Worm (Caenorhabditis elegans) whole organism, L3 larva: Measurements from ENCODE around the gene spon-1.

ENCODE experiments used
- R02D3.7 ChIP-seq: fragments of 150-350 bp; optimal IDR thresholded peaks from 2 replicates; lab custom pipeline; 2014; ENCODE audit warnings: missing biosample characterization, missing genetic modification characterization
- ZK546.5 ChIP-seq: sonication (generic microtip); optimal IDR thresholded peaks from 2 replicates; lab custom pipeline; 2017; ENCODE audit warnings: missing biosample characterization, missing genetic modification characterization
- aly-2 ChIP-seq: fragments of 150-350 bp; optimal IDR thresholded peaks from 2 replicates; lab custom pipeline; 2014; ENCODE audit warnings: missing biosample characterization, missing genetic modification characterization
- ama-1 ChIP-seq: fragments of 150-350 bp; optimal IDR thresholded peaks from 2 replicates; lab custom pipeline; 2018
- ceh-16 ChIP-seq: sonication (generic microtip); optimal IDR thresholded peaks from 2 replicates; lab custom pipeline; 2017; ENCODE audit warnings: missing biosample characterization, missing genetic modification characterization
- ceh-28 ChIP-seq: fragments of 150-350 bp; optimal IDR thresholded peaks from 2 replicates; lab custom pipeline; 2014; ENCODE audit warnings: missing biosample characterization, missing genetic modification reagents, missing genetic modification characterization
- ceh-82 ChIP-seq: fragments of 150-350 bp; optimal IDR thresholded peaks from 2 replicates; lab custom pipeline; 2014; ENCODE audit warnings: missing biosample characterization, missing genetic modification characterization
- ceh-9 ChIP-seq: sonication (generic microtip); optimal IDR thresholded peaks from 2 replicates; lab custom pipeline; 2018; ENCODE audit warnings: missing biosample characterization, missing genetic modification characterization
- daf-12 ChIP-seq: fragments of 150-350 bp; optimal IDR thresholded peaks from 2 replicates; lab custom pipeline; 2014; ENCODE audit warnings: missing biosample characterization, missing genetic modification reagents, missing genetic modification characterization
- egl-27 ChIP-seq: sonication (generic microtip); optimal IDR thresholded peaks from 4 replicates; lab custom pipeline; 2017; ENCODE audit warnings: missing biosample characterization, missing genetic modification reagents, missing genetic modification characterization
- egl-5 ChIP-seq: fragments of 150-350 bp; optimal IDR thresholded peaks from 2 replicates; lab custom pipeline; 2017; ENCODE audit warnings: missing biosample characterization, missing genetic modification reagents, missing genetic modification characterization, inconsistent platforms
- elt-1 ChIP-seq: fragments of 150-350 bp; optimal IDR thresholded peaks from 2 replicates; lab custom pipeline; 2014; ENCODE audit warnings: missing biosample characterization, missing genetic modification characterization
- elt-2 ChIP-seq: sonication (generic microtip); optimal IDR thresholded peaks from 2 replicates; lab custom pipeline; 2016; ENCODE audit warnings: missing genetic modification reagents, mild to moderate bottlenecking, missing genetic modification characterization, missing compliant biosample characterization
- elt-3 ChIP-seq, 3 experiments: fragments of 150-350 bp in 1 of 3; sonication (generic microtip) in 2 of 3; optimal IDR thresholded peaks; 2 replicates in 2 of 3; 4 replicates in 1 of 3; lab custom pipeline; 2014 to 2017; ENCODE audit warnings: missing biosample characterization in 3 of 3, missing genetic modification characterization in 3 of 3
- eor-1 ChIP-seq, 2 experiments: fragments of 150-350 bp; optimal IDR thresholded peaks; 2 replicates each; lab custom pipeline; 2014 to 2018; ENCODE audit warnings: missing biosample characterization in 2 of 2, missing genetic modification characterization in 2 of 2
- fkh-10 ChIP-seq: sonication (generic microtip); optimal IDR thresholded peaks from 2 replicates; lab custom pipeline; 2017; ENCODE audit warnings: missing biosample characterization, missing genetic modification reagents, missing genetic modification characterization
- fkh-2 ChIP-seq: fragments of 150-350 bp; optimal IDR thresholded peaks from 2 replicates; lab custom pipeline; 2014; ENCODE audit warnings: missing biosample characterization, missing genetic modification reagents, missing genetic modification characterization
- fos-1 ChIP-seq: fragments of 150-350 bp; optimal IDR thresholded peaks from 2 replicates; lab custom pipeline; 2014; ENCODE audit warnings: missing biosample characterization, missing genetic modification characterization
- hmg-11 ChIP-seq: sonication (generic microtip); optimal IDR thresholded peaks from 2 replicates; lab custom pipeline; 2016; ENCODE audit warnings: missing genetic modification characterization, missing compliant biosample characterization
- jun-1 ChIP-seq: fragments of 150-350 bp; optimal IDR thresholded peaks from 2 replicates; lab custom pipeline; 2014; ENCODE audit warnings: missing biosample characterization, missing genetic modification reagents, missing genetic modification characterization
- lin-15B ChIP-seq: fragments of 150-350 bp; optimal IDR thresholded peaks from 2 replicates; lab custom pipeline; 2014; ENCODE audit warnings: missing biosample characterization, missing genetic modification characterization
- lin-39 ChIP-seq: fragments of 150-350 bp; optimal IDR thresholded peaks from 2 replicates; lab custom pipeline; 2018; ENCODE audit warnings: missing biosample characterization, missing genetic modification reagents, missing genetic modification characterization
- lsy-12 ChIP-seq: sonication (generic microtip); optimal IDR thresholded peaks from 2 replicates; lab custom pipeline; 2016; ENCODE audit warnings: mild to moderate bottlenecking, missing genetic modification characterization, missing compliant biosample characterization
- mdl-1 ChIP-seq: fragments of 150-350 bp; optimal IDR thresholded peaks from 2 replicates; lab custom pipeline; 2014; ENCODE audit warnings: missing biosample characterization, missing genetic modification characterization
- mml-1 ChIP-seq: fragments of 150-350 bp; sonication (generic microtip); optimal IDR thresholded peaks from 3 replicates; lab custom pipeline; 2014; ENCODE audit warnings: missing biosample characterization, missing genetic modification characterization
- nfya-1 ChIP-seq: sonication (generic microtip); optimal IDR thresholded peaks from 2 replicates; lab custom pipeline; 2017; ENCODE audit warnings: missing genetic modification characterization, mild to moderate bottlenecking, missing compliant biosample characterization, antibody characterized with exemption, moderate library complexity; ENCODE audit not compliant: insufficient read depth
- nhr-11 ChIP-seq: fragments of 150-350 bp; optimal IDR thresholded peaks from 2 replicates; lab custom pipeline; 2014; ENCODE audit warnings: missing biosample characterization, missing genetic modification characterization
- nhr-23 ChIP-seq: fragments of 150-350 bp; optimal IDR thresholded peaks from 2 replicates; lab custom pipeline; 2014; ENCODE audit warnings: missing biosample characterization, missing genetic modification reagents, missing genetic modification characterization
- nhr-237 ChIP-seq: fragments of 150-350 bp; optimal IDR thresholded peaks from 2 replicates; lab custom pipeline; 2014; ENCODE audit warnings: missing biosample characterization, missing genetic modification characterization
- nhr-25 ChIP-seq: sonication (generic microtip); optimal IDR thresholded peaks from 2 replicates; lab custom pipeline; 2017; ENCODE audit warnings: missing biosample characterization, missing genetic modification characterization
- nhr-28 ChIP-seq: fragments of 150-350 bp; optimal IDR thresholded peaks from 2 replicates; lab custom pipeline; 2014; ENCODE audit warnings: missing biosample characterization, missing genetic modification characterization
- nhr-43 ChIP-seq: sonication (generic microtip); optimal IDR thresholded peaks from 2 replicates; lab custom pipeline; 2016; ENCODE audit warnings: mild to moderate bottlenecking, missing genetic modification characterization, missing compliant biosample characterization; ENCODE audit not compliant: poor library complexity, severe bottlenecking
- nhr-76 ChIP-seq: fragments of 150-350 bp; sonication (generic microtip); optimal IDR thresholded peaks from 5 replicates; lab custom pipeline; 2014; ENCODE audit warnings: missing biosample characterization, missing genetic modification characterization
- nhr-77 ChIP-seq: fragments of 150-350 bp; optimal IDR thresholded peaks from 2 replicates; lab custom pipeline; 2014; ENCODE audit warnings: missing biosample characterization, missing genetic modification characterization
- pha-4 ChIP-seq: fragments of 150-350 bp; optimal IDR thresholded peaks from 2 replicates; lab custom pipeline; 2014; ENCODE audit warnings: missing biosample characterization, missing genetic modification reagents, missing genetic modification characterization
- pqm-1 ChIP-seq: fragments of 150-350 bp; optimal IDR thresholded peaks from 2 replicates; lab custom pipeline; 2017; ENCODE audit warnings: missing biosample characterization, missing genetic modification characterization, inconsistent platforms
- sea-2 ChIP-seq: fragments of 150-350 bp; sonication (generic microtip); optimal IDR thresholded peaks from 4 replicates; lab custom pipeline; 2014; ENCODE audit warnings: missing biosample characterization, missing genetic modification reagents, missing genetic modification characterization
- snpc-4 ChIP-seq: fragments of 150-350 bp; optimal IDR thresholded peaks from 2 replicates; lab custom pipeline; 2014; ENCODE audit warnings: missing biosample characterization, missing genetic modification characterization
- unc-39 ChIP-seq: sonication (generic microtip); optimal IDR thresholded peaks from 4 replicates; lab custom pipeline; 2017; ENCODE audit warnings: missing biosample characterization, missing genetic modification characterization
- zag-1 ChIP-seq: fragments of 150-350 bp; optimal IDR thresholded peaks from 2 replicates; lab custom pipeline; 2014; ENCODE audit warnings: missing biosample characterization, missing genetic modification characterization
- ztf-11 ChIP-seq: fragments of 150-350 bp; optimal IDR thresholded peaks from 2 replicates; lab custom pipeline; 2014; ENCODE audit warnings: missing biosample characterization, missing genetic modification characterization
- ztf-4 ChIP-seq: fragments of 150-350 bp; optimal IDR thresholded peaks from 2 replicates; lab custom pipeline; 2014; ENCODE audit warnings: missing biosample characterization, missing genetic modification characterization

spon-1 gene

ce11 chrII:7116350-7116749 is at the start of gene spon-1:
Gene spon-1, plus strand, starts transcription at chrII:7116557.
- TF ChIP-seq sea-2 (GFP tag; lab: Kevin White, UChicago), result no peak
- TF ChIP-seq elt-2, result no peak
- no peak for TF ChIP-seq fos-1 (tag; lab: Kevin White, UChicago)
- no peak for TF ChIP-seq R02D3.7 (tag; lab: Kevin White, UChicago)

DNA sequence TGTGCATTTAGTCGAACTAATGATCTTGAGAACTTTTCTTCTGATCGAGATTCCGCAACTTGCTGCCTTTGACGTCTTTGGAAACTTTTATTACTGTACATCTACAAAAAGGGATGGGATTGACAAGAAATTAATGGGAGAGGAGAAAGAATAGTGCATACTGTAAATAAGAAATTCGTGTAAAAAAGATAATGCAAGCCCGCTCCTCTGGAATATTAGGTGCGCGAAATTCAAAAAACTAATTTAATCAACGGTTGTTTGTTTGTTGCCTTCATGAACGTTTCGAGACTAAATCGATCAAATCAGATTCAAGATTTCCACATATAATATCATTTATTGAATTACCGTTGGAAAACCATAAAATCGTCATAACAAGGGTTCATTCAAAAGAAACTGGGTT is 46.5 kb upstream of the spon-1 start, which contains the start of gene him-14:
him-14 (minus strand) TSS at position 101 of the 400 bp plus-strand sequence.
- TF ChIP-seq elt-3 (tag; optimal IDR thresholded peaks at IDR 0.05; lab: Kevin White, UChicago) (no peak), ceh-28 (no peak), fkh-2 (no peak), fkh-10 (no peak)

- no peak for TF ChIP-seq nhr-77 (tag; lab: Kevin White, UChicago)
- TF ChIP-seq ceh-82 (tag; lab: Kevin White, UChicago), result no peak
- TF ChIP-seq mml-1 (tag; lab: Kevin White, UChicago), result no peak
- no peak for TF ChIP-seq unc-39 (tag; lab: Kevin White, UChicago)
- no peak for TF ChIP-seq eor-1 (tag; optimal IDR thresholded peaks at IDR 0.05; lab: Kevin White, UChicago)
- TF ChIP-seq nhr-28 (tag; lab: Kevin White, UChicago), result no peak
- no peak for TF ChIP-seq ztf-4
- no peak for TF ChIP-seq nhr-25 (tag; lab: Kevin White, UChicago)
- no peak for TF ChIP-seq zag-1 (tag; lab: Kevin White, UChicago)
- no peak for TF ChIP-seq fkh-10
- TF ChIP-seq nhr-23 (tag; lab: Kevin White, UChicago), result no peak
- no peak for TF ChIP-seq ceh-16
- no peak for TF ChIP-seq fos-1 (tag; lab: Kevin White, UChicago)
- TF ChIP-seq egl-27 (tag; lab: Kevin White, UChicago), result no peak
- TF ChIP-seq pha-4, result no peak
- no peak for TF ChIP-seq ztf-11 (tag; lab: Kevin White, UChicago)
- TF ChIP-seq sea-2 (GFP tag; lab: Kevin White, UChicago), result no peak
Measured at ce11 chrII:7070434-7070833, 45.9 kb upstream of the spon-1 start.

DNA sequence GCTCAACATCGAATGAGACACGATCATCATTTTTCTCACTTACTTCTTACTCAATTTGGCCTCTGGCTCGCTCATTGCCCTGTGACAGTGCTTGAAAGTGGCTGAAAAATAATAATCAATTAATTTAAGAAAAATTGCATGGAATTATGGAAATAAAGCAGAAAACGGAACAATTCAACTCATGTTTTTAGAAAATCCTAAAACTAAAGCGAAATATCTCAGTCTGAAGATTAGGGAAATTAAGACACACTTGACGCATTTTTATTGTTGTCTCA is 44.1 kb upstream of the spon-1 start, which contains the start of gene kars-1:
kars-1 (minus strand) TSS at position 101 of the 275 bp plus-strand sequence.
- TF ChIP-seq nhr-23 (tag; lab: Kevin White, UChicago), result no peak
- TF ChIP-seq hmg-11 (tag; lab: Kevin White, UChicago), result no peak
- TF ChIP-seq, all 47 proteins: peak for 0

DNA sequence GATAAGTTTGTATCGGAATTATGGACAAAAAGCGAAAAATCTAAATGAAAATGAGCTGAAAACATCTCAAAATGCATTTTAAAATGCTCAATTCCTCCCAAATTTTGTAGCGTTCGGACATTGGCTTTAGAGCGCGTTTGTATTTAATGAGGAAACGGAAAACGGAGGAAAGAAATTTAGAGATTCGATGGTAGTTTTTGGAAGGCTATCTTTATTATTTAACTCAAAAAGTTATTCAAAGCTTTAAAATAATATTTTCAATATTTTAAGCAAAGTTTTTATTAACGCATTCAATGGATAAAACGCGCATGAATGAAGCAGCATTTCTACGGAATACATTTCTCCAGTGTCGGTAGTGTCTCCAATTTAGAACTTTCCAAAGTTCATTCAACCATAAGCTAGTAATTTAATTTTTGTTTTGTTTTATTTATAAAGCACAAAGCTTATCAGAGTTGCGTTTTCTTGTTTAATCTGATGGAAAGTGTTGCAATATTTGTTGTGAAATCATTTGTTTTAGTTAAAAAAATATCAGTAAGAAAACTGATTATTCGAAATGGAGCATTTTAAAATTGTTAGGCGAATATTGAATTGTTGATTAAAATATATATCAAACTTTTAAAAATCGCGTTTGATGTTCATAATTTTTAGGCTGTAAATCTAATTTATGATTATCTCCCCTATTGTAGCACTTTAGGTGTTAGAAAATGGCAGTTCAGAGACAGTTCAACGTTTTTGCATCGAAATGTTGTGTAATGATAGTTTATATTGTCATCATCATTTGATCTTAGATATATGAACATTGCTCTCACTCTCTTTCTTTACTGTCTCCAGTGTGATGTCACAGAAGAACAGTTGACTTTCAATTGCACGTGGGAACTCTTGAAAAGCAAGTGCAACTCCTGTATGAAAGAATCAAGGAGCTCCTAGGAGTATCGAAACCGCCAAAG is 43.5 kb upstream of the spon-1 start:
- TF ChIP-seq nhr-76 (tag; lab: Kevin White, UChicago) (no peak), elt-1 (tag; lab: Kevin White, UChicago) (no peak), jun-1 (tag; lab: Kevin White, UChicago) (peak; percentile 1), aly-2 (tag; lab: Kevin White, UChicago) (no peak), lsy-12 (tag; lab: Kevin White, UChicago) (no peak), mml-1 (tag; lab: Kevin White, UChicago) (no peak), R02D3.7 (tag; lab: Kevin White, UChicago) (no peak), nhr-43 (no peak), pqm-1 (tag; lab: Kevin White, UChicago) (peak; percentile 41), sea-2 (GFP tag; lab: Kevin White, UChicago) (no peak), lin-39 (no peak), ZK546.5 (tag; lab: Kevin White, UChicago) (no peak), ama-1 (lab: Kevin White, UChicago) (no peak), nhr-77 (tag; lab: Kevin White, UChicago) (no peak), mdl-1 (no peak), ceh-82 (tag; lab: Kevin White, UChicago) (no peak), egl-5 (tag; lab: Kevin White, UChicago) (peak; percentile 76), zag-1 (tag; lab: Kevin White, UChicago) (no peak), elt-3 (tag; optimal IDR thresholded peaks at IDR 0.05; lab: Kevin White, UChicago) (no peak), nhr-11 (tag; lab: Kevin White, UChicago) (peak; percentile 86), snpc-4 (no peak), eor-1 (tag; optimal IDR thresholded peaks at IDR 0.05; lab: Kevin White, UChicago) (no peak), nhr-23 (tag; lab: Kevin White, UChicago) (peak; percentile 59), fkh-2 (no peak), nhr-25 (tag; lab: Kevin White, UChicago) (peak; percentile 39), nfya-1 (tag; lab: Kevin White, UChicago) (peak; percentile 62), daf-12 (tag; lab: Kevin White, UChicago) (no peak), ceh-28 (no peak), fos-1 (tag; lab: Kevin White, UChicago) (no peak), nhr-237 (tag; lab: Kevin White, UChicago) (no peak), lin-15B (tag; lab: Kevin White, UChicago) (peak; percentile 86), ceh-9 (tag; lab: Kevin White, UChicago) (no peak), ceh-16 (no peak)
